Worm (Caenorhabditis elegans) whole organism, late embryonic: ENCODE results near the gene hlh-4.

Source experiments
- T23F11.4 ChIP-seq: fragments of 200-800 bp; sonication (Bioruptor generic); optimal IDR thresholded peaks from 2 replicates; lab custom pipeline; 2018; ENCODE audit warnings: mild to moderate bottlenecking, missing genetic modification characterization, missing compliant biosample characterization
- ceh-22 ChIP-seq: sonication (generic microtip); optimal IDR thresholded peaks from 2 replicates; lab custom pipeline; 2017; ENCODE audit warnings: missing biosample characterization, missing genetic modification characterization
- lin-11 ChIP-seq: fragments of 200-800 bp; sonication (Bioruptor generic); optimal IDR thresholded peaks from 2 replicates; lab custom pipeline; 2018; ENCODE audit warnings: mild to moderate bottlenecking, missing genetic modification characterization, missing compliant biosample characterization
- pag-3 ChIP-seq: sonication (generic microtip); optimal IDR thresholded peaks from 2 replicates; lab custom pipeline; 2016; ENCODE audit warnings: missing compliant biosample characterization, missing genetic modification characterization, borderline replicate concordance
- sox-4 ChIP-seq: sonication (generic microtip); optimal IDR thresholded peaks from 2 replicates; lab custom pipeline; 2017; ENCODE audit warnings: mild to moderate bottlenecking, missing genetic modification characterization, inconsistent platforms, missing compliant biosample characterization
- unc-42 ChIP-seq: sonication (generic microtip); optimal IDR thresholded peaks from 2 replicates; lab custom pipeline; 2016; ENCODE audit warnings: missing genotype, missing genetic modification characterization, missing compliant biosample characterization

ce11 chrIII:9711163-9711562, 27.7 kb downstream of the hlh-4 start:
- no peak for TF ChIP-seq ceh-22
- no peak for TF ChIP-seq sox-4 (tag; lab: Kevin White, UChicago)
- no peak for TF ChIP-seq unc-42
- no peak for TF ChIP-seq T23F11.4 (GFP tag; lab: Kevin White, UChicago)
- no peak for TF ChIP-seq pag-3
- TF ChIP-seq lin-11 (tag; lab: Kevin White, UChicago), result no peak
